Worm (Caenorhabditis elegans) whole organism, L3 larva: Measurements from ENCODE around the gene mrps-14.

Experiments
- R02D3.7 ChIP-seq: fragments of 150-350 bp; optimal IDR thresholded peaks from 2 replicates; lab custom pipeline; 2014; ENCODE audit warnings: missing biosample characterization, missing genetic modification characterization
- ama-1 ChIP-seq: fragments of 150-350 bp; optimal IDR thresholded peaks from 2 replicates; lab custom pipeline; 2018
- ceh-16 ChIP-seq: sonication (generic microtip); optimal IDR thresholded peaks from 2 replicates; lab custom pipeline; 2017; ENCODE audit warnings: missing biosample characterization, missing genetic modification characterization
- ceh-28 ChIP-seq: fragments of 150-350 bp; optimal IDR thresholded peaks from 2 replicates; lab custom pipeline; 2014; ENCODE audit warnings: missing biosample characterization, missing genetic modification reagents, missing genetic modification characterization
- ceh-82 ChIP-seq: fragments of 150-350 bp; optimal IDR thresholded peaks from 2 replicates; lab custom pipeline; 2014; ENCODE audit warnings: missing biosample characterization, missing genetic modification characterization
- ceh-9 ChIP-seq: sonication (generic microtip); optimal IDR thresholded peaks from 2 replicates; lab custom pipeline; 2018; ENCODE audit warnings: missing biosample characterization, missing genetic modification characterization
- daf-12 ChIP-seq: fragments of 150-350 bp; optimal IDR thresholded peaks from 2 replicates; lab custom pipeline; 2014; ENCODE audit warnings: missing biosample characterization, missing genetic modification reagents, missing genetic modification characterization
- elt-1 ChIP-seq: fragments of 150-350 bp; optimal IDR thresholded peaks from 2 replicates; lab custom pipeline; 2014; ENCODE audit warnings: missing biosample characterization, missing genetic modification characterization
- elt-2 ChIP-seq: sonication (generic microtip); optimal IDR thresholded peaks from 2 replicates; lab custom pipeline; 2016; ENCODE audit warnings: missing genetic modification reagents, mild to moderate bottlenecking, missing genetic modification characterization, missing compliant biosample characterization
- eor-1 ChIP-seq, 2 experiments: fragments of 150-350 bp; optimal IDR thresholded peaks; 2 replicates each; lab custom pipeline; 2014 to 2018; ENCODE audit warnings: missing biosample characterization in 2 of 2, missing genetic modification characterization in 2 of 2
- fkh-10 ChIP-seq: sonication (generic microtip); optimal IDR thresholded peaks from 2 replicates; lab custom pipeline; 2017; ENCODE audit warnings: missing biosample characterization, missing genetic modification reagents, missing genetic modification characterization
- fkh-2 ChIP-seq: fragments of 150-350 bp; optimal IDR thresholded peaks from 2 replicates; lab custom pipeline; 2014; ENCODE audit warnings: missing biosample characterization, missing genetic modification reagents, missing genetic modification characterization
- fos-1 ChIP-seq: fragments of 150-350 bp; optimal IDR thresholded peaks from 2 replicates; lab custom pipeline; 2014; ENCODE audit warnings: missing biosample characterization, missing genetic modification characterization
- lin-39 ChIP-seq: fragments of 150-350 bp; optimal IDR thresholded peaks from 2 replicates; lab custom pipeline; 2018; ENCODE audit warnings: missing biosample characterization, missing genetic modification reagents, missing genetic modification characterization
- lsy-12 ChIP-seq: sonication (generic microtip); optimal IDR thresholded peaks from 2 replicates; lab custom pipeline; 2016; ENCODE audit warnings: mild to moderate bottlenecking, missing genetic modification characterization, missing compliant biosample characterization
- mdl-1 ChIP-seq: fragments of 150-350 bp; optimal IDR thresholded peaks from 2 replicates; lab custom pipeline; 2014; ENCODE audit warnings: missing biosample characterization, missing genetic modification characterization
- nfya-1 ChIP-seq: sonication (generic microtip); optimal IDR thresholded peaks from 2 replicates; lab custom pipeline; 2017; ENCODE audit warnings: missing genetic modification characterization, mild to moderate bottlenecking, missing compliant biosample characterization, antibody characterized with exemption, moderate library complexity; ENCODE audit not compliant: insufficient read depth
- nhr-11 ChIP-seq: fragments of 150-350 bp; optimal IDR thresholded peaks from 2 replicates; lab custom pipeline; 2014; ENCODE audit warnings: missing biosample characterization, missing genetic modification characterization
- nhr-12 ChIP-seq: fragments of 150-350 bp; optimal IDR thresholded peaks from 2 replicates; lab custom pipeline; 2014; ENCODE audit warnings: missing biosample characterization, missing genetic modification characterization
- nhr-23 ChIP-seq: fragments of 150-350 bp; optimal IDR thresholded peaks from 2 replicates; lab custom pipeline; 2014; ENCODE audit warnings: missing biosample characterization, missing genetic modification reagents, missing genetic modification characterization
- nhr-237 ChIP-seq: fragments of 150-350 bp; optimal IDR thresholded peaks from 2 replicates; lab custom pipeline; 2014; ENCODE audit warnings: missing biosample characterization, missing genetic modification characterization
- nhr-25 ChIP-seq: sonication (generic microtip); optimal IDR thresholded peaks from 2 replicates; lab custom pipeline; 2017; ENCODE audit warnings: missing biosample characterization, missing genetic modification characterization
- nhr-28 ChIP-seq: fragments of 150-350 bp; optimal IDR thresholded peaks from 2 replicates; lab custom pipeline; 2014; ENCODE audit warnings: missing biosample characterization, missing genetic modification characterization
- nhr-43 ChIP-seq: sonication (generic microtip); optimal IDR thresholded peaks from 2 replicates; lab custom pipeline; 2016; ENCODE audit warnings: mild to moderate bottlenecking, missing genetic modification characterization, missing compliant biosample characterization; ENCODE audit not compliant: poor library complexity, severe bottlenecking
- nhr-76 ChIP-seq: fragments of 150-350 bp; sonication (generic microtip); optimal IDR thresholded peaks from 5 replicates; lab custom pipeline; 2014; ENCODE audit warnings: missing biosample characterization, missing genetic modification characterization
- nhr-77 ChIP-seq: fragments of 150-350 bp; optimal IDR thresholded peaks from 2 replicates; lab custom pipeline; 2014; ENCODE audit warnings: missing biosample characterization, missing genetic modification characterization
- pha-4 ChIP-seq: fragments of 150-350 bp; optimal IDR thresholded peaks from 2 replicates; lab custom pipeline; 2014; ENCODE audit warnings: missing biosample characterization, missing genetic modification reagents, missing genetic modification characterization
- pqm-1 ChIP-seq: fragments of 150-350 bp; optimal IDR thresholded peaks from 2 replicates; lab custom pipeline; 2017; ENCODE audit warnings: missing biosample characterization, missing genetic modification characterization, inconsistent platforms
- snpc-4 ChIP-seq: fragments of 150-350 bp; optimal IDR thresholded peaks from 2 replicates; lab custom pipeline; 2014; ENCODE audit warnings: missing biosample characterization, missing genetic modification characterization
- tbx-2 ChIP-seq: sonication (generic microtip); optimal IDR thresholded peaks from 2 replicates; lab custom pipeline; 2016; ENCODE audit warnings: mild to moderate bottlenecking, missing genetic modification characterization, missing compliant biosample characterization
- unc-39 ChIP-seq: sonication (generic microtip); optimal IDR thresholded peaks from 4 replicates; lab custom pipeline; 2017; ENCODE audit warnings: missing biosample characterization, missing genetic modification characterization
- unc-62 ChIP-seq: fragments of 150-350 bp; sonication (generic microtip); optimal IDR thresholded peaks from 4 replicates; lab custom pipeline; 2014; ENCODE audit warnings: missing biosample characterization, missing genetic modification reagents, missing genetic modification characterization
- zag-1 ChIP-seq: fragments of 150-350 bp; optimal IDR thresholded peaks from 2 replicates; lab custom pipeline; 2014; ENCODE audit warnings: missing biosample characterization, missing genetic modification characterization
- ztf-11 ChIP-seq: fragments of 150-350 bp; optimal IDR thresholded peaks from 2 replicates; lab custom pipeline; 2014; ENCODE audit warnings: missing biosample characterization, missing genetic modification characterization

mrps-14 gene

DNA sequence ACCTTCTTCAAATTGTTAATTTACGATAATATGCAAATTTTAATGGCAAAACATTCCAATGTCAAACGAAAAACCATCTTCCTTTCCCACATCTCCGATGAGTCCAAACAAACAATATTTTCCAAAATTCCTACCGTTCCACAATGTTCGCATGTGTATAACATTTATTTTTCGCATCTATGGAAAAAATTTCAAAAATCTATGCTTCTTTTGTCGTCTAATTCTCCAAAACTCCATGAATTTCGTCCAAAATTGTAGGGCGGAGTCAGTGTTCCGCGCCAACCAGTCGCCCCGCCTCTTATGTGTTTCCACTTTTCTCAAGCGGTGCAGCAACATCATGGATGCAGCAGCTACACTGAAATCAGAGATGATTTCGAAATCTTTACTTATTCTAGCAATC lies 11.3 kb downstream of the mrps-14 start, which contains the start of gene T01E8.8:
Gene T01E8.8, plus strand, starts transcription at position 301 of the 400 bp plus-strand sequence.
- no peak for TF ChIP-seq unc-39 (tag; lab: Kevin White, UChicago)
- no peak for TF ChIP-seq eor-1 (tag; optimal IDR thresholded peaks at IDR 0.05; lab: Kevin White, UChicago)
- no peak for TF ChIP-seq nhr-28
- TF ChIP-seq pha-4: no peak
- no peak for TF ChIP-seq ceh-28 (tag; lab: Kevin White, UChicago)
- no peak for TF ChIP-seq pqm-1 (tag; lab: Kevin White, UChicago)
- TF ChIP-seq ceh-82 (tag; lab: Kevin White, UChicago): no peak
- no peak for TF ChIP-seq nfya-1 (tag; lab: Kevin White, UChicago)

- no peak for TF ChIP-seq lin-39 (tag; lab: Kevin White, UChicago)
- no peak for TF ChIP-seq nfya-1 (tag; lab: Kevin White, UChicago)
- TF ChIP-seq ceh-9 (tag; lab: Kevin White, UChicago): no peak
- TF ChIP-seq unc-62 (GFP tag; lab: Kevin White, UChicago): no peak
- no peak for TF ChIP-seq snpc-4 (tag; lab: Kevin White, UChicago)
- TF ChIP-seq nhr-11: no peak
- TF ChIP-seq elt-1: no peak
- TF ChIP-seq fos-1 (tag; lab: Kevin White, UChicago): no peak
- TF ChIP-seq ztf-11: no peak
- no peak for TF ChIP-seq R02D3.7 (tag; lab: Kevin White, UChicago)
- TF ChIP-seq zag-1 (tag; lab: Kevin White, UChicago): no peak
- TF ChIP-seq ceh-16 (tag; lab: Kevin White, UChicago): no peak
- TF ChIP-seq ama-1 (lab: Kevin White, UChicago): no peak
- no peak for TF ChIP-seq nhr-12
Measured at ce11 chrII:10227030-10227429, 15.3 kb downstream of the mrps-14 start, which contains the start of gene srh-135. Gene srh-135, minus strand, starts transcription at chrII:10227130.

DNA sequence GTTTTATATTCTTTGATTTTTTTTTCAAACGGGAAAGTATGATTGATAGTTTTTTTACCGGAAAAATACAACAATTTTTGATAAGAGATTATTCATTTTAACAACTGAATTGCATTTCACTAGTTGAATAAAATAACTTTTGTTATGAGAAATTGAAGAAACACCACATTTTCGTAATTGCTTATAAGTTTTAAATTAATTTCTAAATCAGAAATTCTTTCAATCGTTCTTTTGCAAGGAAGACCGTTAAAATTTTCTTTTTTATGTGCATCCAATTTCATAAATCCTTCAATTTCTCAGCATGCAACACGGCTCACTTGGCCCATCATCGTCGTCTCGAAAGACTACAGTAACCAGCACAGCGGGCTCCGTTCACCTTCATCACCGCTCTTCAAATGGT lies 19.7 kb downstream of the mrps-14 start, which contains the start of gene plc-3:
Gene plc-3, plus strand, starts transcription at position 301 of the 400 bp plus-strand sequence.
- TF ChIP-seq mdl-1 (tag; lab: Kevin White, UChicago): no peak
- TF ChIP-seq lin-39 (tag; lab: Kevin White, UChicago): no peak
- TF ChIP-seq unc-62 (GFP tag; lab: Kevin White, UChicago): no peak
- no peak for TF ChIP-seq unc-39 (tag; lab: Kevin White, UChicago)
- TF ChIP-seq daf-12 (tag; lab: Kevin White, UChicago): no peak

DNA sequence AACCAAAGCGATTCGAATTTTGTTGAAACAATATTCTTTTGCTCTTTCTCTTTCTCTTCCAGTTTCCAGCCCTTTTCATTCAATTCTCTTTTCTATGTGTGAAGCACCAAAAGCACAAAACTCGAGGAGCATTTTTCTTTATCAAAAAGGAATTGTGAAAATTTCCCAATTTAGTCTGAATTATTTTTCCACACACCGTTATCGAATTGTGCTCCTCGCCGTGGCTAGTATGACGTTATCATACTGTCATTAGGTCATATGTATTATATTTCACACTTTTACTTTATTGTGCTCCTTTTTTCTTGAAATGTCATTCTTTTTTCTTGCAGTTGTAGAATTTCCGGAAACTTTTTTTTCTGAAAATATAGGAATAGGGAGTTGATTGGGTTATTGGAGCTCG lies 20.7 kb downstream of the mrps-14 start:
- TF ChIP-seq fos-1 (tag; lab: Kevin White, UChicago) (no peak), pqm-1 (tag; lab: Kevin White, UChicago) (peak; percentile 76), nhr-76 (tag; lab: Kevin White, UChicago) (no peak), daf-12 (tag; lab: Kevin White, UChicago) (no peak), elt-2 (peak; percentile 83), pha-4 (peak; percentile 35), lin-39 (tag; lab: Kevin White, UChicago) (no peak), unc-62 (GFP tag; lab: Kevin White, UChicago) (no peak), lsy-12 (tag; lab: Kevin White, UChicago) (no peak)

ce11 chrII:10220631-10221030 lies 21.7 kb downstream of the mrps-14 start:
- TF ChIP-seq mdl-1 (tag; lab: Kevin White, UChicago): no peak
- TF ChIP-seq nhr-237: no peak
- TF ChIP-seq nhr-25: peak; percentile 64
- TF ChIP-seq nhr-12: no peak
- peak; percentile 62 for TF ChIP-seq pha-4
- no peak for TF ChIP-seq ama-1 (lab: Kevin White, UChicago)
- TF ChIP-seq nhr-43: peak; percentile 3
- TF ChIP-seq zag-1 (tag; lab: Kevin White, UChicago): no peak
- TF ChIP-seq ceh-9 (tag; lab: Kevin White, UChicago): no peak
- no peak for TF ChIP-seq fkh-2 (tag; lab: Kevin White, UChicago)
- TF ChIP-seq tbx-2: no peak
- no peak for TF ChIP-seq nhr-77
- TF ChIP-seq ceh-28 (tag; lab: Kevin White, UChicago): no peak
- TF ChIP-seq fkh-10: no peak
- TF ChIP-seq nhr-11: no peak
- peak; percentile 43 for TF ChIP-seq nhr-23 (tag; lab: Kevin White, UChicago)
